Fruit fly (Drosophila melanogaster) whole organism, prepupa: ENCODE measurements around the gene CG6761.
A peak's percentile ranks its signal among the peaks of the same experiment; 100 is the strongest.

Experiments
- Blimp-1 ChIP-seq: fragments of 200-800 bp; sonication (Bioruptor generic); optimal IDR thresholded peaks from 3 replicates; lab custom pipeline; 2017; ENCODE audit warnings: missing biosample characterization, missing genetic modification characterization, mild to moderate bottlenecking, moderate library complexity, missing genetic modification reagents
- CG10631 ChIP-seq: fragments of 200-800 bp; sonication (Bioruptor generic); optimal IDR thresholded peaks from 2 replicates; lab custom pipeline; 2016; ENCODE audit warnings: missing biosample characterization, missing genetic modification characterization
- CG10669 ChIP-seq: fragments of 200-800 bp; sonication (Bioruptor generic); optimal IDR thresholded peaks from 3 replicates; lab custom pipeline; 2018; ENCODE audit warnings: missing biosample characterization, mild to moderate bottlenecking, missing genetic modification characterization, moderate library complexity
- CG11762 ChIP-seq: fragments of 200-800 bp; sonication (Bioruptor generic); optimal IDR thresholded peaks from 3 replicates; lab custom pipeline; 2016; ENCODE audit warnings: missing biosample characterization, missing genetic modification characterization; ENCODE audit not compliant: insufficient read depth
- CG15336 ChIP-seq: fragments of 200-800 bp; sonication (Bioruptor generic); IDR thresholded peaks from 2 replicates; pipeline ENCODE4 v1.3.6; 2022; ENCODE audit warnings: missing biosample characterization, missing genetic modification characterization
- CG1621 ChIP-seq: fragments of 200-800 bp; sonication (Bioruptor generic); optimal IDR thresholded peaks from 3 replicates; lab custom pipeline; 2018; ENCODE audit warnings: missing biosample characterization, mild to moderate bottlenecking, missing genetic modification characterization
- CG16779 ChIP-seq: fragments of 200-800 bp; sonication (Bioruptor generic); optimal IDR thresholded peaks from 3 replicates; lab custom pipeline; 2017; ENCODE audit warnings: missing biosample characterization, mild to moderate bottlenecking, missing genetic modification characterization
- CG3032 ChIP-seq: fragments of 200-800 bp; optimal IDR thresholded peaks from 2 replicates; lab custom pipeline; 2019; ENCODE audit warnings: missing biosample characterization, mild to moderate bottlenecking, missing genetic modification characterization, moderate library complexity
- CG31627 ChIP-seq: fragments of 200-800 bp; sonication (Bioruptor generic); optimal IDR thresholded peaks from 3 replicates; lab custom pipeline; 2016; ENCODE audit warnings: missing biosample characterization, missing genetic modification characterization
- CG32006 ChIP-seq: fragments of 200-800 bp; sonication (Bioruptor generic); optimal IDR thresholded peaks from 3 replicates; lab custom pipeline; 2017; ENCODE audit warnings: missing biosample characterization, mild to moderate bottlenecking, missing genetic modification characterization
- CG34406 ChIP-seq: fragments of 200-800 bp; sonication (Bioruptor generic); optimal IDR thresholded peaks from 3 replicates; lab custom pipeline; 2016; ENCODE audit warnings: missing biosample characterization, missing genetic modification characterization
- CG3919 ChIP-seq: fragments of 200-800 bp; sonication (Bioruptor generic); optimal IDR thresholded peaks from 3 replicates; lab custom pipeline; 2016; ENCODE audit warnings: missing biosample characterization, missing genetic modification characterization
- CG4318 ChIP-seq: fragments of 200-800 bp; sonication (Bioruptor generic); optimal IDR thresholded peaks from 3 replicates; lab custom pipeline; 2017; ENCODE audit warnings: missing biosample characterization, mild to moderate bottlenecking, missing genetic modification characterization
- CG6163 ChIP-seq: fragments of 200-800 bp; sonication (Bioruptor generic); IDR thresholded peaks from 3 replicates; pipeline ENCODE4 v1.3.6; 2022; ENCODE audit warnings: missing biosample characterization, missing genetic modification characterization
- CG6276 ChIP-seq: fragments of 200-800 bp; sonication (Bioruptor generic); optimal IDR thresholded peaks from 2 replicates; lab custom pipeline; 2017; ENCODE audit warnings: missing biosample characterization, mild to moderate bottlenecking, missing genetic modification characterization
- CG6792 ChIP-seq: fragments of 200-800 bp; sonication (Bioruptor generic); optimal IDR thresholded peaks from 3 replicates; lab custom pipeline; 2016; ENCODE audit warnings: missing biosample characterization, missing genetic modification characterization
- CG6808 ChIP-seq: fragments of 200-800 bp; sonication (Bioruptor generic); optimal IDR thresholded peaks from 3 replicates; lab custom pipeline; 2017; ENCODE audit warnings: missing biosample characterization, missing genetic modification characterization, mild to moderate bottlenecking, moderate library complexity, missing genetic modification reagents
- CG6854 ChIP-seq: fragments of 200-800 bp; sonication (Bioruptor generic); optimal IDR thresholded peaks from 2 replicates; lab custom pipeline; 2017; ENCODE audit warnings: missing biosample characterization, mild to moderate bottlenecking, missing genetic modification characterization
- CG7368 ChIP-seq: fragments of 200-800 bp; sonication (Bioruptor generic); optimal IDR thresholded peaks from 3 replicates; lab custom pipeline; 2016; ENCODE audit warnings: missing biosample characterization, missing genetic modification characterization
- CG8119 ChIP-seq: fragments of 200-800 bp; sonication (Bioruptor generic); IDR thresholded peaks from 3 replicates; pipeline ENCODE4 v1.3.6; 2022; ENCODE audit warnings: missing biosample characterization, missing genetic modification characterization
- CG8632 ChIP-seq: fragments of 200-800 bp; sonication (Bioruptor generic); optimal IDR thresholded peaks from 3 replicates; lab custom pipeline; 2016; ENCODE audit warnings: missing biosample characterization, missing genetic modification characterization
- CG9139 ChIP-seq: fragments of 200-800 bp; sonication (Bioruptor generic); optimal IDR thresholded peaks from 3 replicates; lab custom pipeline; 2017; ENCODE audit warnings: missing biosample characterization, mild to moderate bottlenecking, missing genetic modification characterization
- Eip75B ChIP-seq: fragments of 200-800 bp; sonication (Bioruptor generic); optimal IDR thresholded peaks from 3 replicates; lab custom pipeline; 2016; ENCODE audit warnings: missing biosample characterization, missing genetic modification characterization
- Eip78C ChIP-seq: fragments of 200-800 bp; sonication (Bioruptor generic); peaks from one replicate; lab custom pipeline; 2016; ENCODE audit warnings: missing biosample characterization, missing genetic modification characterization
- Eip93F ChIP-seq: fragments of 200-800 bp; sonication (Bioruptor generic); optimal IDR thresholded peaks from 2 replicates; lab custom pipeline; 2016; ENCODE audit warnings: missing biosample characterization, mild to moderate bottlenecking, missing genetic modification characterization
- Ets21C ChIP-seq: fragments of 200-800 bp; sonication (Bioruptor generic); optimal IDR thresholded peaks from 3 replicates; lab custom pipeline; 2016; ENCODE audit warnings: missing biosample characterization, missing genetic modification characterization
- Gug ChIP-seq: fragments of 200-800 bp; sonication (Bioruptor generic); IDR thresholded peaks from 2 replicates; pipeline ENCODE4 v1.3.6; 2022; ENCODE audit warnings: missing biosample characterization, missing genetic modification characterization
- Hr38 ChIP-seq: sonication (Bioruptor generic); optimal IDR thresholded peaks from 2 replicates; lab custom pipeline; 2016; ENCODE audit warnings: missing biosample characterization, missing genetic modification characterization
- Hr39 ChIP-seq: fragments of 200-800 bp; sonication (Bioruptor generic); optimal IDR thresholded peaks from 2 replicates; lab custom pipeline; 2016; ENCODE audit warnings: missing biosample characterization, missing genetic modification characterization
- Hr4 ChIP-seq: fragments of 200-800 bp; sonication (Bioruptor generic); optimal IDR thresholded peaks from 3 replicates; lab custom pipeline; 2016; ENCODE audit warnings: missing biosample characterization, missing genetic modification characterization
- Lpt ChIP-seq: fragments of 200-800 bp; sonication (Bioruptor generic); optimal IDR thresholded peaks from 3 replicates; lab custom pipeline; 2016; ENCODE audit warnings: missing biosample characterization, missing genetic modification characterization
- Met ChIP-seq: fragments of 200-800 bp; sonication (Bioruptor generic); optimal IDR thresholded peaks from 3 replicates; lab custom pipeline; 2016; ENCODE audit warnings: missing biosample characterization, missing genetic modification characterization
- OdsH ChIP-seq: fragments of 200-800 bp; sonication (Bioruptor generic); optimal IDR thresholded peaks from 3 replicates; lab custom pipeline; 2016; ENCODE audit warnings: missing biosample characterization, missing genetic modification characterization
- Smox ChIP-seq: fragments of 200-800 bp; sonication (Bioruptor generic); optimal IDR thresholded peaks from 3 replicates; lab custom pipeline; 2016; ENCODE audit warnings: missing biosample characterization, missing genetic modification characterization
- Sox14 ChIP-seq: fragments of 200-800 bp; sonication (Bioruptor generic); optimal IDR thresholded peaks from 3 replicates; lab custom pipeline; 2016; ENCODE audit warnings: missing biosample characterization, missing genetic modification characterization
- achi ChIP-seq: fragments of 200-800 bp; sonication (Bioruptor generic); optimal IDR thresholded peaks from 3 replicates; lab custom pipeline; 2016; ENCODE audit warnings: missing biosample characterization, missing genetic modification characterization
- acj6 ChIP-seq: fragments of 200-800 bp; sonication (Bioruptor generic); optimal IDR thresholded peaks from 3 replicates; lab custom pipeline; 2016; ENCODE audit warnings: missing biosample characterization, missing genetic modification characterization
- cyc ChIP-seq: fragments of 200-800 bp; sonication (Bioruptor generic); optimal IDR thresholded peaks from 3 replicates; lab custom pipeline; 2016; ENCODE audit warnings: missing biosample characterization, missing genetic modification characterization
- dac ChIP-seq: fragments of 200-800 bp; sonication (Bioruptor generic); optimal IDR thresholded peaks from 2 replicates; lab custom pipeline; 2017; ENCODE audit warnings: missing biosample characterization, mild to moderate bottlenecking, missing genetic modification characterization
- dsx ChIP-seq: fragments of 200-800 bp; optimal IDR thresholded peaks from 3 replicates; lab custom pipeline; 2019; ENCODE audit warnings: missing biosample characterization, mild to moderate bottlenecking, missing genetic modification characterization, moderate library complexity; ENCODE audit not compliant: poor library complexity, severe bottlenecking
- eg ChIP-seq: fragments of 200-800 bp; sonication (Bioruptor generic); IDR thresholded peaks from 3 replicates; pipeline ENCODE4 v1.3.6; 2022; ENCODE audit warnings: missing biosample characterization, missing genetic modification characterization
- esn ChIP-seq: fragments of 200-800 bp; sonication (Bioruptor generic); optimal IDR thresholded peaks from 2 replicates; lab custom pipeline; 2016; ENCODE audit warnings: missing biosample characterization, mild to moderate bottlenecking, missing genetic modification characterization, moderate library complexity
- fd59A ChIP-seq: fragments of 200-800 bp; sonication (Bioruptor generic); optimal IDR thresholded peaks from 2 replicates; lab custom pipeline; 2017; ENCODE audit warnings: missing biosample characterization, mild to moderate bottlenecking, missing genetic modification characterization, missing genetic modification reagents
- fd85E ChIP-seq: fragments of 200-800 bp; sonication (Bioruptor generic); optimal IDR thresholded peaks from 3 replicates; lab custom pipeline; 2016; ENCODE audit warnings: missing biosample characterization, missing genetic modification characterization
- fkh ChIP-seq: fragments of 200-800 bp; sonication (Bioruptor generic); optimal IDR thresholded peaks from 3 replicates; lab custom pipeline; 2017; ENCODE audit warnings: missing biosample characterization, mild to moderate bottlenecking, missing genetic modification characterization, moderate library complexity
- lz ChIP-seq: fragments of 200-800 bp; sonication (Bioruptor generic); optimal IDR thresholded peaks from 3 replicates; lab custom pipeline; 2016; ENCODE audit warnings: missing biosample characterization, missing genetic modification characterization
- net ChIP-seq: fragments of 200-800 bp; sonication (Bioruptor generic); optimal IDR thresholded peaks from 3 replicates; lab custom pipeline; 2016; ENCODE audit warnings: missing biosample characterization, missing genetic modification characterization
- pdm3 ChIP-seq: fragments of 200-800 bp; sonication (Bioruptor generic); optimal IDR thresholded peaks from 3 replicates; lab custom pipeline; 2016; ENCODE audit warnings: missing biosample characterization, missing genetic modification characterization
- salr ChIP-seq, 2 experiments: fragments of 200-800 bp; sonication (Bioruptor generic); optimal IDR thresholded peaks; 3 replicates each; lab custom pipeline; 2016 to 2018; ENCODE audit warnings: missing biosample characterization in 2 of 2, missing genetic modification characterization in 2 of 2, mild to moderate bottlenecking in 1 of 2
- spab ChIP-seq: fragments of 200-800 bp; sonication (Bioruptor generic); optimal IDR thresholded peaks from 2 replicates; lab custom pipeline; 2017; ENCODE audit warnings: missing biosample characterization, mild to moderate bottlenecking, missing genetic modification characterization, missing genetic modification reagents
- ss ChIP-seq, 2 experiments: fragments of 200-800 bp; sonication (Bioruptor generic); optimal IDR thresholded peaks; 2 replicates in 1 of 2; 3 replicates in 1 of 2; lab custom pipeline; 2017 to 2018; ENCODE audit warnings: mild to moderate bottlenecking in 2 of 2, missing biosample characterization in 2 of 2, missing genetic modification characterization in 2 of 2, moderate library complexity in 1 of 2
- svp ChIP-seq: fragments of 200-800 bp; sonication (Bioruptor generic); peaks from one replicate; lab custom pipeline; 2016; ENCODE audit warnings: missing biosample characterization, missing genetic modification characterization

The CG6761 gene

dm6 chr3L:9744060-9744549, 40.7 kb upstream of the CG6761 start:
- TF ChIP-seq ss (GFP tag; optimal IDR thresholded peaks at IDR 0.05; lab: Kevin White, UChicago) = peak; percentile 74 to 93
- TF ChIP-seq CG3919 = peak; percentile 98
- TF ChIP-seq CG9139 (GFP tag; lab: Kevin White, UChicago) = peak; percentile 86
- TF ChIP-seq CG4318 (GFP tag; lab: Kevin White, UChicago) = peak; percentile 95
- peak; percentile 89 for TF ChIP-seq acj6
- peak; percentile 96 for TF ChIP-seq dac (GFP tag; lab: Kevin White, UChicago)
- TF ChIP-seq CG10669 (GFP tag; lab: Kevin White, UChicago) = peak; percentile 98
- TF ChIP-seq CG8119 (GFP tag; lab: Robert Waterston, UW) = peak; percentile 98
- peak; percentile 84 for TF ChIP-seq CG8632 (GFP tag; lab: Kevin White, UChicago)
- peak; percentile 87 for TF ChIP-seq CG6854
- peak; percentile 87 for TF ChIP-seq fd85E (GFP tag; lab: Kevin White, UChicago)
- TF ChIP-seq Met (GFP tag; lab: Kevin White, UChicago) = peak; percentile 89
- peak; percentile 94 for TF ChIP-seq Hr4
- TF ChIP-seq Eip93F = peak; percentile 64
- TF ChIP-seq CG32006 (GFP tag; lab: Kevin White, UChicago) = peak; percentile 96
- TF ChIP-seq CG11762 (GFP tag; lab: Kevin White, UChicago) = peak; percentile 96
- TF ChIP-seq achi (GFP tag; lab: Kevin White, UChicago) = peak; percentile 88
- TF ChIP-seq svp = peak; percentile 93
- TF ChIP-seq esn (GFP tag; lab: Kevin White, UChicago) = peak; percentile 94
- TF ChIP-seq CG34406 (GFP tag; lab: Kevin White, UChicago) = peak; percentile 87
- peak; percentile 81 for TF ChIP-seq CG31627
- TF ChIP-seq Lpt = peak; percentile 98
- peak; percentile 88 for TF ChIP-seq Sox14 (GFP tag; lab: Kevin White, UChicago)
- TF ChIP-seq Eip75B (GFP tag; lab: Kevin White, UChicago) = peak; percentile 93
- peak; percentile 93 for TF ChIP-seq CG10631 (GFP tag; lab: Kevin White, UChicago)
- peak; percentile 95 for TF ChIP-seq CG7368 (GFP tag; lab: Kevin White, UChicago)
- TF ChIP-seq fkh (GFP tag; lab: Kevin White, UChicago) = no peak
- peak; percentile 97 for TF ChIP-seq Eip78C (GFP tag; lab: Kevin White, UChicago)
- peak; percentile 92 for TF ChIP-seq spab (GFP tag; lab: Kevin White, UChicago)
- TF ChIP-seq CG1621 = peak; percentile 84
- TF ChIP-seq Hr39 (GFP tag; lab: Kevin White, UChicago) = peak; percentile 79
- peak; percentile 85 for TF ChIP-seq Ets21C (GFP tag; lab: Kevin White, UChicago)
- peak; percentile 89 for TF ChIP-seq net (GFP tag; lab: Kevin White, UChicago)
- peak; percentile 90 for TF ChIP-seq Gug (GFP tag; lab: Robert Waterston, UW)
- TF ChIP-seq cyc (GFP tag; lab: Kevin White, UChicago) = peak; percentile 95
- peak; percentile 94 for TF ChIP-seq CG15336 (GFP tag; lab: Robert Waterston, UW)
- TF ChIP-seq Smox (GFP tag; lab: Kevin White, UChicago) = peak; percentile 88
- TF ChIP-seq CG16779 = peak; percentile 89
- TF ChIP-seq CG6276 (GFP tag; lab: Kevin White, UChicago) = peak; percentile 96
- peak; percentile 95 for TF ChIP-seq eg
- peak; percentile 78 for TF ChIP-seq dsx (GFP tag; lab: Kevin White, UChicago)
- TF ChIP-seq Hr38 (GFP tag; lab: Kevin White, UChicago) = no peak
- peak; percentile 93 for TF ChIP-seq lz
- peak; percentile 58 to 90 for TF ChIP-seq salr (GFP tag; optimal IDR thresholded peaks at IDR 0.05; lab: Kevin White, UChicago)
- TF ChIP-seq pdm3 (GFP tag; lab: Kevin White, UChicago) = peak; percentile 89
- peak; percentile 87 for TF ChIP-seq fd59A (GFP tag; lab: Kevin White, UChicago)
- TF ChIP-seq OdsH = peak; percentile 89
- TF ChIP-seq CG6792 (GFP tag; lab: Kevin White, UChicago) = peak; percentile 91
- peak; percentile 98 for TF ChIP-seq CG6808
- TF ChIP-seq Blimp-1 (GFP tag; lab: Kevin White, UChicago) = peak; percentile 91
- peak; percentile 98 for TF ChIP-seq CG3032 (tag; lab: Kevin White, UChicago)
- peak; percentile 94 for TF ChIP-seq CG6163
